Worm (Caenorhabditis elegans): ENCODE results near the gene F59A7.7.

ce11 chrV:2030661-2031060 lies 18.8 kb downstream of the F59A7.7 start:
- TF ChIP-seq lin-13 (GFP tag; optimal IDR thresholded peaks at IDR 0.05) (no peak), mab-5 (tag; optimal IDR thresholded peaks at IDR 0.05) (no peak), zag-1 (tag; optimal IDR thresholded peaks at IDR 0.05) (no peak)
